Worm (Caenorhabditis elegans): ENCODE results near the gene ent-4.

Gene ent-4

DNA sequence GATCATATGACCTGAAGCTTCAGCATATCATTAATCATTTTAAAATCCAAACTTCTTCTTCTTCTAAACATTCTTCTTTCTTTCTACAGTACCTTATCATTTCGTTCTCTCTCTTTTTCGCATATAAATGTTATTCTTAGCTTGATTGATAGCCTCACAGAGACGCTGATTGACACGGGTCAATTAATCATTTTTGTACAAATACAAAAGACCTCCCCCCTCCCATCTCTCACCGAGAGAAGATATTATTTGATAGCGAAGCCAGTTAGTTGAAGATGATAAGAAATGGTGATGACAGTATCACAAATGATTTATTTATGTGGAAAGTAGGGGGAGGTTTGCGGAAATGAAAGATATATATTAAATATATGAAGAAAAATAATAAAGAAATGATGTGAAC, 44.0 kb upstream of the ent-4 start (continued):
- TF ChIP-seq mdl-1 (tag; optimal IDR thresholded peaks at IDR 0.05) (no peak), ZK546.5 (tag; optimal IDR thresholded peaks at IDR 0.05) (no peak), ceh-16 (tag; optimal IDR thresholded peaks at IDR 0.05) (no peak), snpc-4 (tag; optimal IDR thresholded peaks at IDR 0.05) (no peak), nhr-6 (tag; optimal IDR thresholded peaks at IDR 0.05) (no peak)

DNA sequence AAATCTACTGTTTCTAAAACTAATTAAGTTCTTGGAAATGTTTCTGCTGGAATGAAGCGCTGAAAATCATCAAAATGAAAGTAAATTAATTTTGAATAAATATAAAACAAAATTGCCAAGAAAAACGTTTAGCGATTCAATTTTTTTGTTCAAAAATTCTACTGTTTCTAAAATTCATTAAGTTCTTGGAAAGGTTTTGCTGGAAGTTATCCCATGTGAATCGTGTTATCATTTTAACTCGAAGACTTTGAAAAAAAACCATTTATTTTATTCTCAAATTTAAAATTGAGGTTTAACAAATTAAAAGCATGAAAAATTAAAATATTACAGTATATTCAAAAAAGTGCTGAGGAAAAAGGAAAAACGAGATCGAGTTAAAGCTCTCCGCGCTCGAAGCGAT, 41.9 kb upstream of the ent-4 start:
- no peak for TF ChIP-seq mdl-1 (tag; optimal IDR thresholded peaks at IDR 0.05)
- no peak for TF ChIP-seq unc-39 (tag; optimal IDR thresholded peaks at IDR 0.05)

DNA sequence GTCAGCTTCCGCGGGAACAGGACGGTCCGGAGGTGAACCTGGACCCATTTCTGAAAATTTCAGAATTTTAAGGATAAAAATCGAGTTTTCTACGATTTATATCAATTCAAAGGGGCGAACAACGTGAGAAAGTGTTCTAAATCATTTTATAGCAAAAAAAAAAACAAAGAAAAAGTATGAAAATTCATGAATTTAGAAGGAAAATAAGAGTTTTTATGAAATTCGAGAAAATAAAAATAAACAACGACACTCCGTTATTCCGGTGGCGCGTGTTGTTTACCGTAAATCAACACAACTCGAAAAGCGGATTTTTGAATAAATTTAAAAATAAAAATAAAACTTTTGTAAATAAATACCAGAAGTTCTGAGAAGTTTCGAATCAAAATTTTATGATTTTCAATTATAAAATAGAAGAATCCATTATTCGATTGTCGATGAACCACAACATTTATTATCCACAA, 39.7 kb upstream of the ent-4 start, which contains the start of gene nyn-1:
Gene nyn-1, minus strand, starts transcription at position 51 of the 461 bp plus-strand sequence.
- TF ChIP-seq ztf-11 (tag; optimal IDR thresholded peaks at IDR 0.05) (no peak), sma-3 (GFP tag; optimal IDR thresholded peaks at IDR 0.05) (no peak), nhr-6 (tag; optimal IDR thresholded peaks at IDR 0.05) (no peak), elt-1 (tag; optimal IDR thresholded peaks at IDR 0.05) (no peak), nhr-12 (tag; optimal IDR thresholded peaks at IDR 0.05) (no peak), crh-2 (tag; optimal IDR thresholded peaks at IDR 0.05) (no peak), mbf-1 (tag; optimal IDR thresholded peaks at IDR 0.05) (no peak), skn-1 (tag; optimal IDR thresholded peaks at IDR 0.05) (no peak), aly-2 (tag; optimal IDR thresholded peaks at IDR 0.05) (no peak), ama-1 (optimal IDR thresholded peaks at IDR 0.05) (no peak), elt-3 (tag; optimal IDR thresholded peaks at IDR 0.05) (no peak), F13H6.1 (tag; optimal IDR thresholded peaks at IDR 0.05) (no peak)

DNA sequence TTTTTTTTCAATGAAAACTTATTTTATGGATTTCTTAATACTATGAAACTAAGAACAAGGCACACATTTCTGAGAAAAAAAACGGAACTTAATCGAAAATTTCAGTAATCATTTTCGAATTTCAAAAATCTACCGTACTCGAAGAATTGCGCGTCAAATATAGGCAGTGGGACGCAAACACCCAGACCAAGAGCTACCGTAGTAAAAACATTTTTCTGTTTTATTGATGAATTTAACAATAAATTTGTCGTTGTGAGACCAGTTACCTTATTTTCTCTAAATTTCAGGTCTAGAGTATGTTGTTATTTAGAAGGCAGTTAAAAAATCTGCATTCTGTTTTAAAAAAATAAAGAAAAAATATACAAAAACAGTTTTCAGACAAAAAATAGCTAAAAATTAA, 39.1 kb upstream of the ent-4 start:
- no peak for TF ChIP-seq ZK546.5 (tag; optimal IDR thresholded peaks at IDR 0.05)
- TF ChIP-seq C34F6.9 (tag; optimal IDR thresholded peaks at IDR 0.05), result no peak
- no peak for TF ChIP-seq nhr-25 (tag; optimal IDR thresholded peaks at IDR 0.05)
- TF ChIP-seq nhr-12 (tag; optimal IDR thresholded peaks at IDR 0.05), result no peak
- TF ChIP-seq unc-62 (GFP tag; optimal IDR thresholded peaks at IDR 0.05), result no peak
- TF ChIP-seq mab-5 (tag; optimal IDR thresholded peaks at IDR 0.05), result no peak
- TF ChIP-seq unc-39 (tag; optimal IDR thresholded peaks at IDR 0.05), result no peak
- no peak for TF ChIP-seq lin-13 (GFP tag; optimal IDR thresholded peaks at IDR 0.05)
- no peak for TF ChIP-seq dmd-4 (tag; optimal IDR thresholded peaks at IDR 0.05)
- no peak for TF ChIP-seq nhr-11 (tag; optimal IDR thresholded peaks at IDR 0.05)

DNA sequence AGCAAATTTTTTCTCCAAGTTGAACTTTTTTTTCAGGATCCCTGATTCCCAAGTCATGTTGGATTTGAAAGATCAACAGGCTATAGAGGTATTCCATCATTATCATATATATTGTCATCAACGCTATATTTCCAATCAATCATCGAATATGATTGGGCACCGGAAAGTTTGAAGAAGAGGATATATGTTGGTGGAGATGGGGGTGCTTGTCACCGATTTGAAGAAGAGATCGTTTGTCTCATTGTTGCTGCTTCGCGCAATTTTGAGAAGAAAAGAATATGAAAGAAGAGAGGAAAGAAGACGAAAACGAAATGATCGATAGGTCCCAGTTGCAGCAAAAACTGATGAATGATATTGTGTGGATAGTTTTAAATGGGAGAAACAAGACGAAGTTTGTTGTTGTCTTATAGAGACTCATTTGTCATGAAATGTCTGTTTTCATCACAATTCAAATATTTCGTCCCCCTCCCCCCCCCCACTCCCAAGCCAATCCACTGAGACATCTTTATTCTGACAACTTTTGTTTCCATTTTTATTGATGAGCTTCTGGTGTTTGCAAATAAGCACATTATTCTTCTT, 37.3 kb upstream of the ent-4 start, which contains the start of gene T23G4.2:
Gene T23G4.2, minus strand, starts transcription at position 255 of the 579 bp plus-strand sequence.
- no peak for TF ChIP-seq nhr-10 (tag; optimal IDR thresholded peaks at IDR 0.05)
- TF ChIP-seq unc-62 (GFP tag; optimal IDR thresholded peaks at IDR 0.05), result peak; percentile 41
- TF ChIP-seq nhr-129 (tag; optimal IDR thresholded peaks at IDR 0.05), result peak; percentile 27
- peak; percentile 11 for TF ChIP-seq zag-1 (tag; optimal IDR thresholded peaks at IDR 0.05)
- TF ChIP-seq mab-5 (tag; optimal IDR thresholded peaks at IDR 0.05), result peak; percentile 89
- TF ChIP-seq dmd-4 (tag; optimal IDR thresholded peaks at IDR 0.05), result no peak
- TF ChIP-seq crh-2 (tag; optimal IDR thresholded peaks at IDR 0.05), result peak; percentile 2
- TF ChIP-seq skn-1 (tag; optimal IDR thresholded peaks at IDR 0.05), result no peak

DNA sequence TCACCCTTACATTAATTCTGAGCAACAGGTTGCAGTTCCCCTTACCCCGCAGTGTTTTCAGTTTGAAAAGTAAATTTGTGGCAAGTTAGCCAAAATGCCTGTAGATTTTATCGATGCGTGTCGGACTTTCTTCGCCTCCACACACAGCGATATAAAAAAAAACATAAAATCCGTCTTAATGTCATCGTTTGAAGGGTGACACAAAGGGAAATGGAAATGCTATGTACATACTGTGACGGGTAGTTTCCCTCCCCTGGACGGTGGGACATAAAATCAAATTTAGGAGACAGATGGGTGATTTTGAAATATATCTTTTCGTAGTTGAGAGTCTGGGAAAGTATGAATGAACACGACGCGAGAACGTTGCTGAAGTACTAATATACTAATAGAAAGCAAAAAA, 34.2 kb upstream of the ent-4 start:
- TF ChIP-seq nhr-129 (tag; optimal IDR thresholded peaks at IDR 0.05), result peak; percentile 38
- peak; percentile 10 for TF ChIP-seq nhr-25 (tag; optimal IDR thresholded peaks at IDR 0.05)
- TF ChIP-seq crh-2 (tag; optimal IDR thresholded peaks at IDR 0.05), result no peak
- TF ChIP-seq sem-4 (tag; optimal IDR thresholded peaks at IDR 0.05), result no peak

DNA sequence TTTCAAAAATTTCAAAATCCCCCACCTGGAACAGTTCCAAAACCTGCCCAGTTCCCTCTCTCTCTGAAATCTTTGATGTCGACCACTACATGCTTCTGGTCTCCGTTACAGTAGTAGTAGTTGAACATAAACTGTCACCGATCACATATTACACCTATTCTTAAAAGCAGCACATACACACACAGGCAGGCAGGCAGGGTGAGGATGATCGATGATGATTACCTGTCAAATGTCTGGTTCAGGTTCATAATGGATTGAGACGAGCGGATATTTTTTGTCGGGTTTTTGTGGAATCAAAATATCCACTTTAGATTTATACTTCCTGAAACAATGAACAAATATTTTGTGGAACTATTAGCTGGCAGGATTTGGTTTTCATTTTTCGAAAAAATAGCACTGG, 32.8 kb upstream of the ent-4 start:
- no peak for TF ChIP-seq skn-1 (tag; optimal IDR thresholded peaks at IDR 0.05)
- TF ChIP-seq nhr-129 (tag; optimal IDR thresholded peaks at IDR 0.05), result no peak
- TF ChIP-seq nhr-77 (tag; optimal IDR thresholded peaks at IDR 0.05), result no peak
- no peak for TF ChIP-seq nhr-6 (tag; optimal IDR thresholded peaks at IDR 0.05)

DNA sequence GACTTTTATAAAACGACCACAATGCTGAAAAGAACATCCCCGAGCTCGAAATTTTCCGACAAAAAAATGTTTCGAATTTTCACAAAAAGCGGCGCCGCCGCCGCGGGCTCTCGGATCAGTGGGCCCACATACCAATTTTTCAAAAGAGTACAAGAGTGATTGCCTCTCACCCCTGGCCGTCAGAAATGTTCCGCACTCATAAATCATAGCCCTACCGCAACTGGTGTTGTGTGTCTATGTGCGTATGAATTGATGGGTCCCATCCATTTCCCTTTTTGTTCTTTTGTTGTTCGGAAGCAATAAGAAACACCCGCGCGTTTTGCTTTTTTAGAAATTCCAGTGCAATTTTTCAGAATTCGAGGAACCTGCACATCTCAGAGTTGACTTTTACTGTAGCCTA, 32.1 kb upstream of the ent-4 start:
- TF ChIP-seq unc-62 (GFP tag; optimal IDR thresholded peaks at IDR 0.05), result peak; percentile 89
- TF ChIP-seq mab-5 (tag; optimal IDR thresholded peaks at IDR 0.05), result peak; percentile 98
- no peak for TF ChIP-seq Y55F3AM.14 (GFP tag; optimal IDR thresholded peaks at IDR 0.05)
- peak; percentile 27 for TF ChIP-seq unc-55 (GFP tag; optimal IDR thresholded peaks at IDR 0.05)
- peak in 1 of 2 experiments; percentile 33 for TF ChIP-seq lsy-2 (tag; optimal IDR thresholded peaks at IDR 0.05)
- TF ChIP-seq ceh-16 (tag; optimal IDR thresholded peaks at IDR 0.05), result no peak
- no peak for TF ChIP-seq nhr-11 (tag; optimal IDR thresholded peaks at IDR 0.05)
- no peak for TF ChIP-seq egl-27 (tag; optimal IDR thresholded peaks at IDR 0.05)
- TF ChIP-seq lin-39 (tag; optimal IDR thresholded peaks at IDR 0.05), result peak; percentile 72

Measured in whole organism, L2 larva.